Fruit fly (Drosophila melanogaster): ENCODE data around the gene c12.1.

DNA sequence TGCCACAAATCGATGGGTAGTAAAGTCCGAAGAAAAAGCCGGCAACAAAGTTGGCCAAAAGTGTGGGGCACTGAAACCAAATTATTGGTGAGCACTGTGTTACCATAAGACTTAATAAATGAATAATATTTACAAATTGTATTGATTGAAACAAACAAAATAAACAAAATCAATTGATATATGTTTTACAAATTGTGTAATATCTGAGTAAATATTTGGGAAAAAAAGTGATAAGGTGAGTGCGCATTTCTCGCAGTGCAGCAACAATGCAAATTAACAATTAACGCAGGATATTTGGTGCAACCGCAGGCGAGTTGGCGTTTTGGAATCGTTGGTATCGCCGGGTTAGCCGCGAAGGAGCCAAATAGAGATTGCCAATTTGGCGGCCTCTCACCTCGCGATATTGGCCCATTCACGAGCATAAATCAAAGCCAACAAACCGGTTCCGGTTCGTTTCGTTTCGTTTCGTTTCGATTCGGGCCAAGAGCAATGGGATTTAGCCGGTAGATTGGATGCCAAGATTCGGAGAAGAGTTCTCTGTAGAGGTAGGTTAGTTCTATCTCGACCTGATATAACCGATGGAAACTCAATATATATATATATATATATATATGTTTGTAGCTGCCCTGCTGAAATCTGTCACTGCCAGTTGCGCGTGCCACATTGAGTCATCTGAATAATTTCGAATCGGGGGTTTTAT lies 8.9 kb downstream of the c12.1 start:
- TF ChIP-seq CG17806 (tag; optimal IDR thresholded peaks at IDR 0.05), result no peak
- TF ChIP-seq CG12605 (GFP tag; IDR thresholded peaks at IDR 0.05), result no peak
- TF ChIP-seq CG13204 (GFP tag; optimal IDR thresholded peaks at IDR 0.05), result no peak
- no peak for TF ChIP-seq Snoo (tag; optimal IDR thresholded peaks at IDR 0.05)
- no peak for TF ChIP-seq EcR (GFP tag; optimal IDR thresholded peaks at IDR 0.05)
- no peak for TF ChIP-seq CG34367 (tag; optimal IDR thresholded peaks at IDR 0.05)

Data from whole organism, pupa.